Fruit fly (Drosophila melanogaster): ENCODE measurements around the gene Torsin.

Gene Torsin

DNA sequence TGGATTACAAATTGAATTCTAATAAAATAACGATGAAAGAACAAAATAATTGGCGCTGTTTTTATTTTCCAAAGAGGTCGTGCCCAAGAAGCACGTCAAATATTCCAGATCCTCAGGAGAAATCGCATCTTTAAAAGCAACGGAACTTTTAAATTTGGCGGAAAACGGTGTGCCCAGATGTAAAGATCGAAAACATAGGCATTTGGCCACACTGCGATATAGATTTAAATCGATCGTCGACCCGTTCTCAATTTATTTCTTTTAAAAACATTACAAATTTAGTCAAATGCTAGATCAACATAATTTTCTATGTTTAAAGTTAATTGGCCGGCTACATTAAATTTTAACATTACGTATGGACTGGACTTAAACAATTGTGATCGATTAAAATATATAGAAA is 22.7 kb downstream of the Torsin start:
- no peak for TF ChIP-seq jim (GFP tag; optimal IDR thresholded peaks at IDR 0.05)
- no peak for TF ChIP-seq pan (optimal IDR thresholded peaks at IDR 0.05)
- TF ChIP-seq Myc (optimal IDR thresholded peaks at IDR 0.05), result no peak
- no peak for TF ChIP-seq Dfd (GFP tag; optimal IDR thresholded peaks at IDR 0.05)
- no peak for TF ChIP-seq ey (GFP tag; optimal IDR thresholded peaks at IDR 0.05)
- no peak for TF ChIP-seq Sp1 (GFP tag; optimal IDR thresholded peaks at IDR 0.05)
- no peak for TF ChIP-seq foxo (GFP tag; optimal IDR thresholded peaks at IDR 0.05)
- no peak for TF ChIP-seq woc (GFP tag; optimal IDR thresholded peaks at IDR 0.05)
- no peak for TF ChIP-seq psq (GFP tag; optimal IDR thresholded peaks at IDR 0.05)
- TF ChIP-seq lola (GFP tag; optimal IDR thresholded peaks at IDR 0.05), result no peak
- TF ChIP-seq OdsH (GFP tag; optimal IDR thresholded peaks at IDR 0.05), result no peak
- no peak for TF ChIP-seq Hr78 (GFP tag; optimal IDR thresholded peaks at IDR 0.05)
- TF ChIP-seq h (GFP tag; optimal IDR thresholded peaks at IDR 0.05), result no peak
- TF ChIP-seq sage (GFP tag; optimal IDR thresholded peaks at IDR 0.05), result no peak

- TF ChIP-seq Rel (GFP tag; optimal IDR thresholded peaks at IDR 0.05) (no peak), Rel (tag; optimal IDR thresholded peaks at IDR 0.05) (peak; percentile 84), Vsx2 (GFP tag; optimal IDR thresholded peaks at IDR 0.05; ENCODE audit: partially characterized antibody) (no peak)
These were observed 31.0 kb downstream of the Torsin start for dm6 chrX:4618869-4619268.

DNA sequence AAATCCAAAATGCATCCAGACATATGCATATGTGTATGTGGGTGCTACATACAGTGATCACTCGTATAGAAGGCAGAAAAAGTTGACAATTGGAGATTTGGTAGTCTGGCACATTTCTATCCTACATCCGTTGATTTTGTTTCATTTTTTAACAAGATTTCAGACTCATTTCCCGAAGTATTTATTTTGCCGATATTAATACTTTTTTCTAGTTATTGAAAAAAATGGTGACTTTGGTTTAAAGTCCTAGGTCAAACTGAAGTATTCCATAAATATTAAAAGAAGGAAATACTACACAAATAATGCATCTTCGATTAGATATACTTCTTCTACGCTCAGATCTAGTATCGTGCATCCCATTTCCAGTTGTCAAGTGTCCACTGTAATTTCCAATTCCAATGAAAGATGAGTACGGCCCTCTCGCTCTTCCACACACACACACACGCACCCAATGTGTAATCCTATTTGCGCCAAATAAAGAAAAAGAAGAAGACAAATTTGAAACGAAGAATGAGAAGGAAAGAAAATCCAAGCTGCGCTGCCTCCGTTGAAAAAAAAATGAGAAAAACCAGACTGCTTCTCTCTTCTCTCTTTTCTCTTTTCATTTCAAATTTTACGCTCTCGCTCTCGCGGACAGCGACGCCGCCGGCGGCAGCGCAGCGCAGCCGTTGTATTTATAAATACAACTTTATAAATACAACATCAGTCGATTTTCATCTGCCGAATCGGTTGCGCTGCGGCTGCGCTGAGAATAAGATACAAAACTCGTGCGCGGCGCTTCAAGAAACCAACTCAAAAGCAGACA is 32.8 kb downstream of the Torsin start, which contains the start of gene peb:
TSS of gene peb (plus strand) at position 700 of the 805 bp plus-strand sequence.
- TF ChIP-seq N (GFP tag; optimal IDR thresholded peaks at IDR 0.05) (no peak), pan (optimal IDR thresholded peaks at IDR 0.05) (no peak), sage (GFP tag; optimal IDR thresholded peaks at IDR 0.05) (no peak), psq (GFP tag; optimal IDR thresholded peaks at IDR 0.05) (peak; percentile 27), jim (GFP tag; optimal IDR thresholded peaks at IDR 0.05) (no peak), Hr78 (GFP tag; optimal IDR thresholded peaks at IDR 0.05) (no peak), br (GFP tag; optimal IDR thresholded peaks at IDR 0.05) (peak; percentile 41), brk (GFP tag; optimal IDR thresholded peaks at IDR 0.05) (peak; percentile 23), sv (GFP tag; optimal IDR thresholded peaks at IDR 0.05) (no peak), Dfd (GFP tag; optimal IDR thresholded peaks at IDR 0.05) (no peak), OdsH (GFP tag; optimal IDR thresholded peaks at IDR 0.05) (peak; percentile 31), Rel (GFP tag; optimal IDR thresholded peaks at IDR 0.05) (no peak), Rel (tag; optimal IDR thresholded peaks at IDR 0.05) (peak; percentile 5), usp (GFP tag; optimal IDR thresholded peaks at IDR 0.05) (no peak), dsf (GFP tag; optimal IDR thresholded peaks at IDR 0.05; ENCODE audit: borderline replicate concordance) (no peak), fru (GFP tag; optimal IDR thresholded peaks at IDR 0.05) (peak; percentile 79), rgr (GFP tag; optimal IDR thresholded peaks at IDR 0.05) (no peak), dl (GFP tag; optimal IDR thresholded peaks at IDR 0.05; ENCODE audit: insufficient read depth in 1 of 2, partially characterized antibody in 2 of 2) (peak in 1 of 2 experiments; percentile 58), CG9705 (GFP tag; optimal IDR thresholded peaks at IDR 0.05) (no peak), lola (GFP tag; optimal IDR thresholded peaks at IDR 0.05) (no peak), woc (GFP tag; optimal IDR thresholded peaks at IDR 0.05) (peak; percentile 54), Vsx2 (GFP tag; optimal IDR thresholded peaks at IDR 0.05; ENCODE audit: partially characterized antibody) (no peak), h (GFP tag; optimal IDR thresholded peaks at IDR 0.05) (peak; percentile 39), Mio (GFP tag; optimal IDR thresholded peaks at IDR 0.05) (no peak), foxo (GFP tag; optimal IDR thresholded peaks at IDR 0.05) (peak in 1 of 2 experiments; percentile 80), HLH106 (tag; optimal IDR thresholded peaks at IDR 0.05) (peak; percentile 38), CrebA (GFP tag; optimal IDR thresholded peaks at IDR 0.05; ENCODE audit: borderline replicate concordance) (no peak), CG32264 (GFP tag; optimal IDR thresholded peaks at IDR 0.05) (no peak), tai (GFP tag; optimal IDR thresholded peaks at IDR 0.05) (no peak), Jra (GFP tag; optimal IDR thresholded peaks at IDR 0.05) (no peak), Myc (optimal IDR thresholded peaks at IDR 0.05) (no peak), Abd-B (GFP tag; optimal IDR thresholded peaks at IDR 0.05) (no peak), Hr83 (GFP tag; optimal IDR thresholded peaks at IDR 0.05; ENCODE audit: poor library complexity, severe bottlenecking) (no peak), ey (GFP tag; optimal IDR thresholded peaks at IDR 0.05) (peak; percentile 67), GATAd (GFP tag; optimal IDR thresholded peaks at IDR 0.05) (no peak), Hnf4 (GFP tag; optimal IDR thresholded peaks at IDR 0.05) (no peak), Sp1 (GFP tag; optimal IDR thresholded peaks at IDR 0.05) (peak; percentile 43), dmrt93B (GFP tag; optimal IDR thresholded peaks at IDR 0.05) (peak; percentile 30), Dif (GFP tag; optimal IDR thresholded peaks at IDR 0.05; ENCODE audit: partially characterized antibody) (peak; percentile 74)

Data from whole organism, wandering third instar larva.